Worm (Caenorhabditis elegans) whole organism, L4 larva: ENCODE measurements around the gene H25P19.1.

Experiments
- D1046.2 ChIP-seq: fragments of 200-800 bp; sonication (Bioruptor generic); IDR thresholded peaks from 2 replicates; pipeline ENCODE4 v1.3.6; 2022; ENCODE audit warnings: missing genetic modification characterization, missing compliant biosample characterization
- T20F7.1 ChIP-seq: fragments of 200-800 bp; sonication (Bioruptor generic); optimal IDR thresholded peaks from 2 replicates; lab custom pipeline; 2018; ENCODE audit warnings: mild to moderate bottlenecking, missing genetic modification characterization, missing compliant biosample characterization
- Y5F2A.4 ChIP-seq: fragments of 200-800 bp; sonication (Bioruptor generic); optimal IDR thresholded peaks from 2 replicates; lab custom pipeline; 2018; ENCODE audit warnings: mild to moderate bottlenecking, missing genetic modification characterization, missing compliant biosample characterization
- aha-1 ChIP-seq: fragments of 150-350 bp; peaks from one replicate; lab custom pipeline; 2014; ENCODE audit warnings: missing biosample characterization, missing genetic modification characterization
- attf-4 ChIP-seq: sonication (generic microtip); optimal IDR thresholded peaks from 3 replicates; lab custom pipeline; 2017; ENCODE audit warnings: missing biosample characterization, missing genetic modification characterization
- ceh-20 ChIP-seq: fragments of 200-800 bp; sonication (Bioruptor generic); IDR thresholded peaks from 2 replicates; pipeline ENCODE4 v1.3.6; 2022; ENCODE audit warnings: missing genetic modification reagents, missing genetic modification characterization, missing compliant biosample characterization
- ces-1 ChIP-seq: fragments of 150-350 bp; sonication (generic microtip); optimal IDR thresholded peaks from 4 replicates; lab custom pipeline; 2014; ENCODE audit warnings: missing biosample characterization, missing genetic modification reagents, missing genetic modification characterization
- ctbp-1 ChIP-seq: fragments of 200-800 bp; sonication (Bioruptor generic); IDR thresholded peaks from 2 replicates; pipeline ENCODE4 v1.3.6; 2022; ENCODE audit warnings: missing genetic modification reagents, missing genetic modification characterization, missing compliant biosample characterization
- daf-16 ChIP-seq, 3 experiments: sonication (generic microtip); optimal IDR thresholded peaks; 2 replicates each; lab custom pipeline; 2016 to 2017; ENCODE audit warnings: missing genetic modification characterization in 3 of 3, missing genetic modification reagents in 3 of 3, mild to moderate bottlenecking in 2 of 3, missing compliant biosample characterization in 2 of 3, missing biosample characterization in 1 of 3, moderate library complexity in 1 of 3
- dve-1 ChIP-seq: sonication (generic microtip); optimal IDR thresholded peaks from 2 replicates; lab custom pipeline; 2017; ENCODE audit warnings: antibody characterized with exemption, mild to moderate bottlenecking, missing genetic modification characterization, missing compliant biosample characterization; ENCODE audit not compliant: insufficient read depth
- fkh-10 ChIP-seq: fragments of 150-350 bp; optimal IDR thresholded peaks from 2 replicates; lab custom pipeline; 2014; ENCODE audit warnings: missing biosample characterization, missing genetic modification reagents, missing genetic modification characterization
- jun-1 ChIP-seq: fragments of 150-350 bp; optimal IDR thresholded peaks from 2 replicates; lab custom pipeline; 2014; ENCODE audit warnings: missing biosample characterization, missing genetic modification reagents, missing genetic modification characterization
- lin-13 ChIP-seq: fragments of 150-350 bp; optimal IDR thresholded peaks from 2 replicates; lab custom pipeline; 2014; ENCODE audit warnings: missing biosample characterization, missing genetic modification reagents, missing genetic modification characterization
- lir-3 ChIP-seq: sonication (generic microtip); optimal IDR thresholded peaks from 2 replicates; lab custom pipeline; 2016; ENCODE audit warnings: mild to moderate bottlenecking, missing genetic modification characterization, missing compliant biosample characterization
- madf-5 ChIP-seq, 2 experiments: fragments of 200-800 bp; sonication (Bioruptor generic); IDR thresholded peaks; 2 replicates each; pipeline ENCODE4 v1.3.6; 2022; ENCODE audit warnings: missing compliant biosample characterization in 2 of 2, missing genetic modification characterization in 2 of 2
- mes-2 ChIP-seq: sonication (generic microtip); optimal IDR thresholded peaks from 2 replicates; lab custom pipeline; 2016; ENCODE audit warnings: missing genotype, mild to moderate bottlenecking, missing genetic modification characterization, missing compliant biosample characterization; ENCODE audit not compliant: poor library complexity, severe bottlenecking
- nhr-111 ChIP-seq: fragments of 200-800 bp; sonication (Bioruptor generic); optimal IDR thresholded peaks from 2 replicates; lab custom pipeline; 2018; ENCODE audit warnings: mild to moderate bottlenecking, missing genetic modification characterization, missing compliant biosample characterization
- nhr-25 ChIP-seq: sonication (generic microtip); optimal IDR thresholded peaks from 2 replicates; lab custom pipeline; 2017; ENCODE audit warnings: missing genetic modification characterization, mild to moderate bottlenecking, missing compliant biosample characterization, antibody characterized with exemption, moderate library complexity, borderline replicate concordance; ENCODE audit not compliant: insufficient read depth
- nhr-28 ChIP-seq: fragments of 150-350 bp; optimal IDR thresholded peaks from 2 replicates; lab custom pipeline; 2014; ENCODE audit warnings: missing biosample characterization, missing genetic modification characterization
- nhr-42 ChIP-seq: fragments of 200-800 bp; sonication (Bioruptor generic); IDR thresholded peaks from 2 replicates; pipeline ENCODE4 v1.3.6; 2022; ENCODE audit warnings: missing genetic modification characterization, missing compliant biosample characterization
- nhr-6 ChIP-seq: fragments of 150-350 bp; optimal IDR thresholded peaks from 2 replicates; lab custom pipeline; 2014; ENCODE audit warnings: missing biosample characterization, missing genetic modification characterization
- nhr-76 ChIP-seq: fragments of 150-350 bp; optimal IDR thresholded peaks from 2 replicates; lab custom pipeline; 2014; ENCODE audit warnings: missing biosample characterization, missing genetic modification characterization
- nhr-77 ChIP-seq: fragments of 150-350 bp; optimal IDR thresholded peaks from 2 replicates; lab custom pipeline; 2014; ENCODE audit warnings: missing biosample characterization, missing genetic modification characterization
- php-3 ChIP-seq: fragments of 200-800 bp; sonication (Bioruptor generic); IDR thresholded peaks from 2 replicates; pipeline ENCODE4 v1.3.6; 2022; ENCODE audit warnings: missing genetic modification reagents, missing genetic modification characterization, missing compliant biosample characterization
- pqm-1 ChIP-seq: sonication (generic microtip); optimal IDR thresholded peaks from 2 replicates; lab custom pipeline; 2017; ENCODE audit warnings: missing biosample characterization, missing genetic modification characterization
- sdz-12 ChIP-seq: fragments of 200-800 bp; sonication (Bioruptor generic); optimal IDR thresholded peaks from 2 replicates; lab custom pipeline; 2018; ENCODE audit warnings: mild to moderate bottlenecking, missing genetic modification characterization, missing compliant biosample characterization
- set-16 ChIP-seq: fragments of 200-800 bp; sonication (Bioruptor generic); IDR thresholded peaks from 2 replicates; pipeline ENCODE4 v1.3.6; 2022; ENCODE audit warnings: missing genetic modification reagents, missing genetic modification characterization, missing compliant biosample characterization
- tag-97 ChIP-seq: fragments of 200-800 bp; sonication (Bioruptor generic); IDR thresholded peaks from 2 replicates; pipeline ENCODE4 v1.3.6; 2022; ENCODE audit warnings: missing genetic modification characterization, missing compliant biosample characterization
- unc-62 ChIP-seq, 3 experiments: fragments of 150-350 bp in 1 of 3; sonication (generic microtip); optimal IDR thresholded peaks in 2 of 3; peaks in 1 of 3; 1 replicate in 1 of 3; 2 replicates in 2 of 3; lab custom pipeline; 2014 to 2017; ENCODE audit warnings: missing biosample characterization in 3 of 3, missing genetic modification characterization in 3 of 3, missing genetic modification reagents in 3 of 3, missing genotype in 1 of 3
- vab-7 ChIP-seq: fragments of 200-800 bp; sonication (Bioruptor generic); IDR thresholded peaks from 2 replicates; pipeline ENCODE4 v1.3.6; 2022; ENCODE audit warnings: missing genetic modification reagents, missing genetic modification characterization, missing compliant biosample characterization
- zip-2 ChIP-seq: fragments of 150-350 bp; optimal IDR thresholded peaks from 2 replicates; lab custom pipeline; 2014; ENCODE audit warnings: missing biosample characterization, missing genetic modification characterization

The H25P19.1 gene

ce11 chrV:679663-680062, 7.8 kb upstream of the H25P19.1 start, which contains the start of gene srx-22:
srx-22 (plus strand) TSS chrV:679963.
- TF ChIP-seq jun-1, result no peak
- no peak for TF ChIP-seq nhr-28 (tag; lab: Kevin White, UChicago)
- no peak for TF ChIP-seq nhr-111 (GFP tag; lab: Kevin White, UChicago)
- no peak for TF ChIP-seq sdz-12
- TF ChIP-seq Y5F2A.4, result no peak
- TF ChIP-seq D1046.2 (GFP tag; lab: Robert Waterston, UW), result no peak

ce11 chrV:682031-682430, 5.5 kb upstream of the H25P19.1 start, which contains the start of gene srx-23:
srx-23 (plus strand) TSS chrV:682331.
- TF ChIP-seq sdz-12, result no peak
- no peak for TF ChIP-seq nhr-42 (GFP tag; lab: Robert Waterston, UW)
- no peak for TF ChIP-seq set-16 (GFP tag; lab: Robert Waterston, UW)
- TF ChIP-seq pqm-1 (tag; lab: Kevin White, UChicago), result no peak
- TF ChIP-seq Y5F2A.4, result no peak
- TF ChIP-seq lir-3, result no peak
- TF ChIP-seq madf-5 (GFP tag; IDR thresholded peaks at IDR 0.05; lab: Robert Waterston, UW), result no peak
- TF ChIP-seq nhr-76 (tag; lab: Kevin White, UChicago), result no peak
- no peak for TF ChIP-seq vab-7
- TF ChIP-seq nhr-25 (tag; lab: Kevin White, UChicago), result no peak
- no peak for TF ChIP-seq dve-1
- no peak for TF ChIP-seq ces-1 (GFP tag; lab: Kevin White, UChicago)
- no peak for TF ChIP-seq nhr-6 (tag; lab: Kevin White, UChicago)
- TF ChIP-seq attf-4 (tag; lab: Kevin White, UChicago), result no peak
- no peak for TF ChIP-seq ctbp-1 (GFP tag; lab: Robert Waterston, UW)
- no peak for TF ChIP-seq mes-2
- TF ChIP-seq aha-1 (tag; lab: Kevin White, UChicago), result no peak
- no peak for TF ChIP-seq T20F7.1 (GFP tag; lab: Kevin White, UChicago)
- TF ChIP-seq lin-13 (GFP tag; lab: Kevin White, UChicago), result no peak
- TF ChIP-seq fkh-10 (GFP tag; lab: Kevin White, UChicago), result no peak
- TF ChIP-seq, all 104 proteins: peak for 0

- TF ChIP-seq php-3 (GFP tag; lab: Robert Waterston, UW), result peak; percentile 83
- peak; percentile 63 for TF ChIP-seq nhr-28 (tag; lab: Kevin White, UChicago)
- TF ChIP-seq jun-1, result no peak
- TF ChIP-seq aha-1 (tag; lab: Kevin White, UChicago), result peak; percentile 55
- no peak for TF ChIP-seq daf-16 (GFP tag; optimal IDR thresholded peaks at IDR 0.05; lab: Kevin White, UChicago)
- TF ChIP-seq daf-16 (tag; optimal IDR thresholded peaks at IDR 0.05; lab: Kevin White, UChicago), result peak; percentile 81
- peak; percentile 47 for TF ChIP-seq dve-1
- peak; percentile 75 for TF ChIP-seq pqm-1 (tag; lab: Kevin White, UChicago)
- no peak for TF ChIP-seq zip-2 (tag; lab: Kevin White, UChicago)
- no peak for TF ChIP-seq tag-97 (GFP tag; lab: Robert Waterston, UW)
- peak; percentile 63 for TF ChIP-seq nhr-77 (tag; lab: Kevin White, UChicago)
These were observed 3.6 kb upstream of the H25P19.1 start, which contains the start of gene F31F4.1 for ce11 chrV:683858-684257. F31F4.1 (plus strand) TSS chrV:684060.

- 0 out of 4 replicates have a peak, but pooled peaks of 1 of the 2 experiments have one; percentile 24 for TF ChIP-seq madf-5 (GFP tag; IDR thresholded peaks at IDR 0.05; lab: Robert Waterston, UW)
- TF ChIP-seq set-16 (GFP tag; lab: Robert Waterston, UW), result peak; percentile 87
- TF ChIP-seq php-3 (GFP tag; lab: Robert Waterston, UW), result 0 out of 2 replicates have a peak, but pooled peaks have one; percentile 26
- peak; percentile 72 for TF ChIP-seq aha-1 (tag; lab: Kevin White, UChicago)
- TF ChIP-seq ceh-20 (GFP tag; lab: Robert Waterston, UW), result no peak
These were observed 2.1 kb downstream of the H25P19.1 start for ce11 chrV:689538-689937.

- TF ChIP-seq set-16 (GFP tag; lab: Robert Waterston, UW) (no peak), unc-62 (GFP tag; optimal IDR thresholded peaks at IDR 0.05 in 1 of 2; lab: Kevin White, UChicago) (peak in 1 of 2 experiments; percentile 90), unc-62 (tag; optimal IDR thresholded peaks at IDR 0.05; lab: Kevin White, UChicago) (no peak)
These were observed 5.4 kb downstream of the H25P19.1 start, which contains the start of gene srx-4 for ce11 chrV:692720-693422. srx-4 (minus strand) TSS chrV:692770.
